Worm (Caenorhabditis elegans): Measurements from ENCODE around the gene lgc-27.

- no peak for TF ChIP-seq him-1 (tag; optimal IDR thresholded peaks at IDR 0.05)
- no peak for TF ChIP-seq dao-5 (tag; optimal IDR thresholded peaks at IDR 0.05)
- no peak for TF ChIP-seq W03F9.2 (tag; optimal IDR thresholded peaks at IDR 0.05)
Observed at ce11 chrII:4600818-4601217, 48.1 kb upstream of the lgc-27 start.

All from whole organism, L4/young adult.